Worm (Caenorhabditis elegans) whole organism, mixed stage, embryonic: ENCODE results near the gene H41C03.1.

Experiments used
- M03D4.4 ChIP-seq: sonication (generic microtip); optimal IDR thresholded peaks from 2 replicates; lab custom pipeline; 2017; ENCODE audit warnings: mild to moderate bottlenecking, missing genetic modification characterization, missing compliant biosample characterization
- bed-3 ChIP-seq: fragments of 200-800 bp; sonication (Bioruptor generic); optimal IDR thresholded peaks from 3 replicates; lab custom pipeline; 2018; ENCODE audit warnings: mild to moderate bottlenecking, missing genetic modification characterization, moderate library complexity, missing compliant biosample characterization
- ceh-39 ChIP-seq: fragments of 150-350 bp; optimal IDR thresholded peaks from 2 replicates; lab custom pipeline; 2014; ENCODE audit warnings: missing biosample characterization, missing genetic modification characterization
- ces-1 ChIP-seq: fragments of 150-350 bp; optimal IDR thresholded peaks from 2 replicates; lab custom pipeline; 2014; ENCODE audit warnings: missing biosample characterization, missing genetic modification reagents, missing genetic modification characterization
- elt-3 ChIP-seq: fragments of 150-350 bp; optimal IDR thresholded peaks from 2 replicates; lab custom pipeline; 2014; ENCODE audit warnings: missing biosample characterization, missing genetic modification characterization
- flh-1 ChIP-seq: fragments of 200-800 bp; sonication (Bioruptor generic); optimal IDR thresholded peaks from 2 replicates; lab custom pipeline; 2018; ENCODE audit warnings: mild to moderate bottlenecking, missing genetic modification characterization, moderate library complexity, missing compliant biosample characterization
- ham-2 ChIP-seq: fragments of 200-800 bp; sonication (Bioruptor generic); optimal IDR thresholded peaks from 2 replicates; lab custom pipeline; 2018; ENCODE audit warnings: mild to moderate bottlenecking, missing genetic modification characterization, missing compliant biosample characterization
- hlh-1 ChIP-seq: fragments of 150-350 bp; optimal IDR thresholded peaks from 2 replicates; lab custom pipeline; 2014; ENCODE audit warnings: missing biosample characterization, missing genetic modification reagents, missing genetic modification characterization
- lin-32 ChIP-seq: fragments of 200-800 bp; sonication (Bioruptor generic); optimal IDR thresholded peaks from 2 replicates; lab custom pipeline; 2018; ENCODE audit warnings: mild to moderate bottlenecking, missing genetic modification characterization, missing compliant biosample characterization
- lsy-2 ChIP-seq: fragments of 150-350 bp; optimal IDR thresholded peaks from 2 replicates; lab custom pipeline; 2014; ENCODE audit warnings: missing biosample characterization, missing genetic modification characterization
- mab-5 ChIP-seq: fragments of 150-350 bp; optimal IDR thresholded peaks from 2 replicates; lab custom pipeline; 2014; ENCODE audit warnings: missing biosample characterization, missing genetic modification characterization
- mls-2 ChIP-seq: sonication (generic microtip); optimal IDR thresholded peaks from 2 replicates; lab custom pipeline; 2016; ENCODE audit warnings: mild to moderate bottlenecking, missing genetic modification characterization, moderate library complexity, missing compliant biosample characterization
- nhr-2 ChIP-seq: fragments of 150-350 bp; optimal IDR thresholded peaks from 2 replicates; lab custom pipeline; 2014; ENCODE audit warnings: missing biosample characterization, missing genetic modification characterization
- nhr-76 ChIP-seq: sonication (generic microtip); optimal IDR thresholded peaks from 2 replicates; lab custom pipeline; 2017; ENCODE audit warnings: missing biosample characterization, missing genetic modification characterization
- sem-2 ChIP-seq: fragments of 200-800 bp; sonication (Bioruptor generic); optimal IDR thresholded peaks from 2 replicates; lab custom pipeline; 2018; ENCODE audit warnings: mild to moderate bottlenecking, missing genetic modification characterization, missing compliant biosample characterization
- sptf-1 ChIP-seq: sonication (generic microtip); optimal IDR thresholded peaks from 2 replicates; lab custom pipeline; 2017; ENCODE audit warnings: mild to moderate bottlenecking, missing genetic modification characterization, moderate library complexity, missing compliant biosample characterization
- unc-62 ChIP-seq: fragments of 150-350 bp; optimal IDR thresholded peaks from 2 replicates; lab custom pipeline; 2014; ENCODE audit warnings: missing biosample characterization, missing genetic modification reagents, missing genetic modification characterization
- zip-8 ChIP-seq: fragments of 150-350 bp; optimal IDR thresholded peaks from 2 replicates; lab custom pipeline; 2014; ENCODE audit warnings: missing biosample characterization, missing genetic modification characterization

H41C03.1 gene

ce11 chrII:5901407-5902026 is 47.3 kb downstream of the H41C03.1 start:
- TF ChIP-seq ces-1 (no peak), lin-32 (peak; percentile 4), sptf-1 (tag; lab: Kevin White, UChicago) (peak; percentile 36), elt-3 (tag; lab: Kevin White, UChicago) (no peak), nhr-2 (tag; lab: Kevin White, UChicago) (no peak)

- TF ChIP-seq flh-1 (GFP tag; lab: Kevin White, UChicago) (no peak), unc-62 (GFP tag; lab: Kevin White, UChicago) (no peak)
Measured at ce11 chrII:5902139-5902538, 47.9 kb downstream of the H41C03.1 start.

ce11 chrII:5904252-5904651 is 50.0 kb downstream of the H41C03.1 start, which contains the start of gene tsp-18:
tsp-18 (plus strand) TSS chrII:5904552.
- TF ChIP-seq mls-2 (tag; lab: Kevin White, UChicago), result no peak
- no peak for TF ChIP-seq ham-2 (GFP tag; lab: Kevin White, UChicago)
- TF ChIP-seq hlh-1 (tag; lab: Kevin White, UChicago), result no peak
- no peak for TF ChIP-seq zip-8 (tag; lab: Kevin White, UChicago)
- TF ChIP-seq ceh-39, result no peak

ce11 chrII:5906274-5906673 is 52.1 kb downstream of the H41C03.1 start, which contains the start of gene F59G1.8:
F59G1.8 (plus strand) TSS chrII:5906566.
- no peak for TF ChIP-seq M03D4.4
- no peak for TF ChIP-seq mab-5
- TF ChIP-seq bed-3 (GFP tag; lab: Kevin White, UChicago), result no peak
- no peak for TF ChIP-seq sem-2 (GFP tag; lab: Kevin White, UChicago)
- peak; percentile 46 for TF ChIP-seq lsy-2 (tag; lab: Kevin White, UChicago)
- TF ChIP-seq flh-1 (GFP tag; lab: Kevin White, UChicago), result no peak
- TF ChIP-seq nhr-76, result no peak
